Fruit fly (Drosophila melanogaster) whole organism, embryonic: ENCODE data around the gene CG42751.

ENCODE experiments used
- ATbp ChIP-seq: fragments of 200-800 bp; sonication (Bioruptor generic); optimal IDR thresholded peaks from 2 replicates; lab custom pipeline; 2017; ENCODE audit warnings: missing biosample characterization, mild to moderate bottlenecking, missing genetic modification characterization, missing genetic modification reagents
- Blimp-1 ChIP-seq: fragments of 200-800 bp; sonication (Bioruptor generic); optimal IDR thresholded peaks from 3 replicates; lab custom pipeline; 2018; ENCODE audit warnings: missing biosample characterization, missing genetic modification characterization, mild to moderate bottlenecking, moderate library complexity, missing genetic modification reagents
- CG10321 ChIP-seq: fragments of 200-800 bp; sonication (Bioruptor generic); IDR thresholded peaks from 2 replicates; pipeline ENCODE4 v1.3.6; 2022; ENCODE audit warnings: missing biosample characterization, missing genetic modification characterization
- CG10366 ChIP-seq: fragments of 200-800 bp; sonication (Bioruptor generic); IDR thresholded peaks from 2 replicates; pipeline ENCODE4 v1.3.6; 2022; ENCODE audit warnings: missing biosample characterization, missing genetic modification characterization
- CG11696 ChIP-seq: fragments of 200-800 bp; sonication (Bioruptor generic); IDR thresholded peaks from 2 replicates; pipeline ENCODE4 v1.3.6; 2022; ENCODE audit warnings: missing biosample characterization, missing genetic modification characterization
- CG12219 ChIP-seq: fragments of 200-800 bp; sonication (Bioruptor generic); optimal IDR thresholded peaks from 3 replicates; lab custom pipeline; 2018; ENCODE audit warnings: missing biosample characterization, mild to moderate bottlenecking, missing genetic modification characterization
- CG12744 ChIP-seq: fragments of 200-800 bp; sonication (Bioruptor generic); optimal IDR thresholded peaks from 2 replicates; lab custom pipeline; 2016; ENCODE audit warnings: missing biosample characterization, missing genetic modification characterization
- CG12769 ChIP-seq: fragments of 200-800 bp; sonication (Bioruptor generic); optimal IDR thresholded peaks from 2 replicates; lab custom pipeline; 2019; ENCODE audit warnings: missing biosample characterization, mild to moderate bottlenecking, missing genetic modification characterization, moderate library complexity
- CG14710 ChIP-seq: fragments of 200-800 bp; sonication (Bioruptor generic); optimal IDR thresholded peaks from 3 replicates; lab custom pipeline; 2019; ENCODE audit warnings: missing biosample characterization, mild to moderate bottlenecking, missing genetic modification characterization, moderate library complexity
- CG15269 ChIP-seq: fragments of 200-800 bp; sonication (Bioruptor generic); optimal IDR thresholded peaks from 2 replicates; lab custom pipeline; 2018; ENCODE audit warnings: missing biosample characterization, mild to moderate bottlenecking, missing genetic modification characterization, moderate library complexity
- CG15514 ChIP-seq: fragments of 200-800 bp; sonication (Bioruptor generic); optimal IDR thresholded peaks from 3 replicates; lab custom pipeline; 2017; ENCODE audit warnings: missing biosample characterization, missing genetic modification characterization, mild to moderate bottlenecking, moderate library complexity, missing genetic modification reagents
- CG16863 ChIP-seq: fragments of 200-800 bp; sonication (Bioruptor generic); optimal IDR thresholded peaks from 3 replicates; lab custom pipeline; 2016; ENCODE audit warnings: missing biosample characterization, missing genetic modification characterization
- CG17359 ChIP-seq: fragments of 200-800 bp; sonication (Bioruptor generic); optimal IDR thresholded peaks from 3 replicates; lab custom pipeline; 2018; ENCODE audit warnings: missing biosample characterization, mild to moderate bottlenecking, missing genetic modification characterization, moderate library complexity
- CG17612 ChIP-seq: fragments of 200-800 bp; sonication (Bioruptor generic); IDR thresholded peaks from 2 replicates; pipeline ENCODE4 v1.3.6; 2022; ENCODE audit warnings: missing biosample characterization, missing genetic modification characterization
- CG2120 ChIP-seq: fragments of 200-800 bp; sonication (Bioruptor generic); optimal IDR thresholded peaks from 3 replicates; lab custom pipeline; 2016; ENCODE audit warnings: missing biosample characterization, missing genetic modification characterization
- CG31224 ChIP-seq: fragments of 200-800 bp; sonication (Bioruptor generic); IDR thresholded peaks from 2 replicates; pipeline ENCODE4 v1.3.6; 2022; ENCODE audit warnings: missing biosample characterization, missing genetic modification characterization
- CG3281 ChIP-seq: fragments of 200-800 bp; sonication (Bioruptor generic); optimal IDR thresholded peaks from 3 replicates; lab custom pipeline; 2017; ENCODE audit warnings: missing biosample characterization, mild to moderate bottlenecking, missing genetic modification characterization
- CG7372 ChIP-seq: fragments of 200-800 bp; sonication (Bioruptor generic); IDR thresholded peaks from 2 replicates; pipeline ENCODE4 v1.3.6; 2022; ENCODE audit warnings: missing biosample characterization, missing genetic modification characterization
- CG7786 ChIP-seq: fragments of 200-800 bp; sonication (Bioruptor generic); optimal IDR thresholded peaks from 2 replicates; lab custom pipeline; 2016; ENCODE audit warnings: missing biosample characterization, missing genetic modification characterization
- CG7839 ChIP-seq: fragments of 200-800 bp; sonication (Bioruptor generic); optimal IDR thresholded peaks from 3 replicates; lab custom pipeline; 2018; ENCODE audit warnings: missing biosample characterization, mild to moderate bottlenecking, missing genetic modification characterization, moderate library complexity
- CG8388 ChIP-seq: fragments of 200-800 bp; sonication (Bioruptor generic); optimal IDR thresholded peaks from 2 replicates; lab custom pipeline; 2019; ENCODE audit warnings: missing biosample characterization, mild to moderate bottlenecking, missing genetic modification characterization, moderate library complexity
- Camta ChIP-seq: fragments of 200-800 bp; sonication (Bioruptor generic); optimal IDR thresholded peaks from 2 replicates; lab custom pipeline; 2016; ENCODE audit warnings: missing biosample characterization, missing genetic modification characterization
- CrebB ChIP-seq: fragments of 200-800 bp; sonication (Bioruptor generic); optimal IDR thresholded peaks from 3 replicates; lab custom pipeline; 2018; ENCODE audit warnings: missing biosample characterization, mild to moderate bottlenecking, missing genetic modification characterization
- E2f2 ChIP-seq: fragments of 200-800 bp; sonication (Bioruptor generic); IDR thresholded peaks from 2 replicates; pipeline ENCODE4 v1.3.6; 2022; ENCODE audit warnings: missing biosample characterization, missing genetic modification characterization
- Eip74EF ChIP-seq, 2 experiments: fragments of 200-800 bp in 1 of 2; fragments of >200 bp in 1 of 2; sonication (Bioruptor generic) in 1 of 2; optimal IDR thresholded peaks; 2 replicates each; lab custom pipeline; 2017 to 2019; ENCODE audit warnings: missing biosample characterization in 2 of 2, missing genetic modification characterization in 2 of 2, mild to moderate bottlenecking in 1 of 2, moderate library complexity in 1 of 2
- Ets97D ChIP-seq: fragments of 200-800 bp; sonication (Bioruptor generic); optimal IDR thresholded peaks from 3 replicates; lab custom pipeline; 2016; ENCODE audit warnings: missing biosample characterization, missing genetic modification characterization
- Hmr ChIP-seq: fragments of 200-800 bp; sonication (Bioruptor generic); optimal IDR thresholded peaks from 3 replicates; lab custom pipeline; 2017; ENCODE audit warnings: mild to moderate bottlenecking, missing biosample characterization, missing genetic modification reagents, missing genetic modification characterization
- Hr39 ChIP-seq: fragments of >200 bp; optimal IDR thresholded peaks from 2 replicates; lab custom pipeline; 2017
- NFAT ChIP-seq: fragments of 200-800 bp; sonication (Bioruptor generic); IDR thresholded peaks from 2 replicates; pipeline ENCODE4 v1.3.6; 2022; ENCODE audit warnings: missing biosample characterization, missing genetic modification characterization
- Opbp ChIP-seq: fragments of 200-800 bp; sonication (Bioruptor generic); IDR thresholded peaks from 3 replicates; pipeline ENCODE4 v1.3.6; 2022; ENCODE audit warnings: missing biosample characterization, missing genetic modification characterization; ENCODE audit not compliant: partially characterized antibody
- Poxn ChIP-seq: fragments of 200-800 bp; sonication (Bioruptor generic); IDR thresholded peaks from 2 replicates; pipeline ENCODE4 v1.3.6; 2022; ENCODE audit warnings: missing biosample characterization, missing genetic modification characterization
- ase ChIP-seq: fragments of 200-800 bp; sonication (Bioruptor generic); IDR thresholded peaks from 3 replicates; pipeline ENCODE4 v1.3.6; 2022; ENCODE audit warnings: missing biosample characterization, missing genetic modification characterization
- cas ChIP-seq: fragments of 200-800 bp; sonication (Bioruptor generic); IDR thresholded peaks from 2 replicates; pipeline ENCODE4 v1.3.6; 2022; ENCODE audit warnings: missing biosample characterization, missing genetic modification characterization
- caup ChIP-seq: fragments of 200-800 bp; sonication (Bioruptor generic); optimal IDR thresholded peaks from 3 replicates; lab custom pipeline; 2017; ENCODE audit warnings: missing biosample characterization, mild to moderate bottlenecking, missing genetic modification characterization, moderate library complexity; ENCODE audit not compliant: severe bottlenecking
- emc ChIP-seq: fragments of 200-800 bp; sonication (Bioruptor generic); optimal IDR thresholded peaks from 2 replicates; lab custom pipeline; 2016; ENCODE audit warnings: missing biosample characterization, missing genetic modification characterization
- fd64A ChIP-seq: fragments of 200-800 bp; sonication (Bioruptor generic); optimal IDR thresholded peaks from 3 replicates; lab custom pipeline; 2018; ENCODE audit warnings: missing biosample characterization, mild to moderate bottlenecking, missing genetic modification characterization
- gt ChIP-seq: fragments of 200-800 bp; sonication (Bioruptor generic); IDR thresholded peaks from 2 replicates; pipeline ENCODE4 v1.3.6; 2022; ENCODE audit warnings: missing biosample characterization, missing genetic modification characterization
- hth ChIP-seq: fragments of >200 bp; optimal IDR thresholded peaks from 2 replicates; lab custom pipeline; 2017; ENCODE audit warnings: inconsistent platforms
- inv ChIP-seq: fragments of 200-800 bp; sonication (Bioruptor generic); IDR thresholded peaks from 2 replicates; pipeline ENCODE4 v1.3.6; 2022; ENCODE audit warnings: missing biosample characterization, missing genetic modification characterization; ENCODE audit not compliant: partially characterized antibody
- kni ChIP-seq: fragments of 200-800 bp; sonication (Bioruptor generic); optimal IDR thresholded peaks from 3 replicates; lab custom pipeline; 2017; ENCODE audit warnings: mild to moderate bottlenecking, missing biosample characterization, missing genetic modification reagents, missing genetic modification characterization
- mld ChIP-seq: fragments of 200-800 bp; sonication (Bioruptor generic); IDR thresholded peaks from 3 replicates; pipeline ENCODE4 v1.3.6; 2022; ENCODE audit warnings: missing biosample characterization, missing genetic modification characterization; ENCODE audit not compliant: partially characterized antibody
- nau ChIP-seq: fragments of 200-800 bp; sonication (Bioruptor generic); optimal IDR thresholded peaks from 3 replicates; lab custom pipeline; 2017; ENCODE audit warnings: missing biosample characterization, mild to moderate bottlenecking, missing genetic modification characterization, missing genetic modification reagents
- nmo ChIP-seq: fragments of 200-800 bp; sonication (Bioruptor generic); optimal IDR thresholded peaks from 2 replicates; lab custom pipeline; 2018; ENCODE audit warnings: missing biosample characterization, mild to moderate bottlenecking, missing genetic modification characterization, moderate library complexity
- onecut ChIP-seq: fragments of 200-800 bp; sonication (Bioruptor generic); IDR thresholded peaks from 2 replicates; pipeline ENCODE4 v1.3.6; 2022; ENCODE audit warnings: missing biosample characterization, missing genetic modification characterization
- phol ChIP-seq: fragments of 200-800 bp; sonication (Bioruptor generic); optimal IDR thresholded peaks from 3 replicates; lab custom pipeline; 2018; ENCODE audit warnings: missing biosample characterization, mild to moderate bottlenecking, missing genetic modification characterization, moderate library complexity
- prd ChIP-seq, 3 experiments: fragments of >200 bp in 2 of 3; fragments of 200-800 bp in 1 of 3; sonication (Bioruptor generic) in 1 of 3; optimal IDR thresholded peaks in 2 of 3; IDR thresholded peaks in 1 of 3; 2 replicates in 2 of 3; 3 replicates in 1 of 3; pipeline versions ENCODE4 v1.3.6 to Lab custom; 2017 to 2022; ENCODE audit warnings: missing biosample characterization in 1 of 3, missing genetic modification characterization in 1 of 3
- sisA ChIP-seq: fragments of 200-800 bp; sonication (Bioruptor generic); IDR thresholded peaks from 2 replicates; pipeline ENCODE4 v1.3.6; 2022; ENCODE audit warnings: missing biosample characterization, missing genetic modification characterization
- so ChIP-seq: fragments of 200-800 bp; sonication (Bioruptor generic); IDR thresholded peaks from 3 replicates; pipeline ENCODE4 v1.3.6; 2022; ENCODE audit warnings: missing biosample characterization, missing genetic modification characterization
- tap ChIP-seq: fragments of 200-800 bp; optimal IDR thresholded peaks from 3 replicates; lab custom pipeline; 2019; ENCODE audit warnings: missing biosample characterization, mild to moderate bottlenecking, missing genetic modification characterization, moderate library complexity

Gene CG42751

DNA sequence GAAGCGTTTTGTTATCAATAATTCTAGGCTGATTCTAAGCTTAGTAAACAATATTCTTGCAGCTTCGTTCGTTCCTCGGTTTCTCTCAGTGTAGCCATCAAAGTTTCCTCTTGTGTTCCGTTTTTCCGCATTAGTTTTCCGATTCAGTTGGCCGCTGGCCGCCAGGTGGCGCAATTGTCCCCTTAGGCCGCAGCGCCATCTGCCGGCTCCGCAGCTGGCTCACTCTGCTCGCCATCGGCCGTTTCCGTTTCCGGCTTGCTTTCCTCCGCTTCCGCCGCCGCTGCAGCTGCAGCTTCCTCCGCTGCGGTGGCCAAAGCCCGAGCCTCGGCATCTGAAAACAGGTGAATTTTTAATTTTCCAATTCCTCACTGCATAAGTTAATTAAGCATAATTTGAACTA is 36.9 kb upstream of the CG42751 start (continued):
- TF ChIP-seq CG14710 (tag; lab: Kevin White, UChicago) (peak; percentile 90), ase (GFP tag; lab: Robert Waterston, UW) (peak; percentile 92), Hmr (GFP tag; lab: Kevin White, UChicago) (peak; percentile 95), ATbp (GFP tag; lab: Kevin White, UChicago) (peak; percentile 98), CG17359 (tag; lab: Kevin White, UChicago) (peak; percentile 94), CG15269 (peak; percentile 82), CG11696 (GFP tag; lab: Robert Waterston, UW) (peak; percentile 85), Opbp (GFP tag; lab: Robert Waterston, UW) (peak; percentile 66; the same call in 2 of the 3 replicates), nau (GFP tag; lab: Kevin White, UChicago) (peak; percentile 96), CG7372 (GFP tag; lab: Robert Waterston, UW) (peak; percentile 80), emc (peak; percentile 92), tap (tag; lab: Kevin White, UChicago) (peak; percentile 82), Hr39 (no peak), onecut (GFP tag; lab: Robert Waterston, UW) (peak; percentile 98), mld (GFP tag; lab: Robert Waterston, UW) (no peak), Eip74EF (GFP tag; optimal IDR thresholded peaks at IDR 0.05; lab: Kevin White, UChicago) (peak in 1 of 2 experiments; percentile 78), nmo (GFP tag; lab: Kevin White, UChicago) (peak; percentile 90), so (GFP tag; lab: Robert Waterston, UW) (peak; percentile 87), CG2120 (GFP tag; lab: Kevin White, UChicago) (peak; percentile 43), CG10321 (GFP tag; lab: Robert Waterston, UW) (peak; percentile 68), kni (GFP tag; lab: Kevin White, UChicago) (peak; percentile 96), sisA (GFP tag; lab: Robert Waterston, UW) (peak; percentile 83), CG7839 (tag; lab: Kevin White, UChicago) (peak; percentile 92), Poxn (GFP tag; lab: Robert Waterston, UW) (0 out of 2 replicates have a peak, but pooled peaks have one; percentile 30), prd (optimal IDR thresholded peaks at IDR 0.05; lab: Kevin White, UChicago) (no peak), prd (GFP tag; IDR thresholded peaks at IDR 0.05; lab: Robert Waterston, UW) (peak; percentile 89), Ets97D (peak; percentile 99), E2f2 (GFP tag; lab: Robert Waterston, UW) (peak; percentile 62), cas (GFP tag; lab: Robert Waterston, UW) (peak; percentile 67), CG31224 (GFP tag; lab: Robert Waterston, UW) (peak; percentile 68), CG3281 (peak; percentile 95), CrebB (tag; lab: Kevin White, UChicago) (peak; percentile 89), CG12219 (GFP tag; lab: Kevin White, UChicago) (peak; percentile 96), fd64A (GFP tag; lab: Kevin White, UChicago) (peak; percentile 97), CG8388 (GFP tag; lab: Kevin White, UChicago) (peak; percentile 90), CG10366 (peak; percentile 85), inv (GFP tag; lab: Robert Waterston, UW) (0 out of 2 replicates have a peak, but pooled peaks have one; percentile 19), CG16863 (GFP tag; lab: Kevin White, UChicago) (peak; percentile 93), Camta (GFP tag; lab: Kevin White, UChicago) (peak; percentile 97), CG15514 (peak; percentile 94), CG12769 (tag; lab: Kevin White, UChicago) (peak; percentile 66), NFAT (GFP tag; lab: Robert Waterston, UW) (peak; percentile 91), gt (GFP tag; lab: Robert Waterston, UW) (peak; percentile 86), CG17612 (peak; percentile 77), hth (lab: Kevin White, UChicago) (no peak), caup (GFP tag; lab: Kevin White, UChicago) (peak; percentile 99), phol (tag; lab: Kevin White, UChicago) (peak; percentile 94), Blimp-1 (peak; percentile 84), CG12744 (GFP tag; lab: Kevin White, UChicago) (peak; percentile 92), CG7786 (GFP tag; lab: Kevin White, UChicago) (peak; percentile 76)
